Worm (Caenorhabditis elegans) whole organism, L4 larva: ENCODE measurements around the gene F56F11.4.

Experiments used
- F44E2.7 ChIP-seq: fragments of 200-800 bp; sonication (Bioruptor generic); IDR thresholded peaks from 2 replicates; pipeline ENCODE4 v2.1.2; 2022; ENCODE audit warnings: missing genetic modification characterization, missing compliant biosample characterization
- T20F7.1 ChIP-seq: fragments of 200-800 bp; sonication (Bioruptor generic); optimal IDR thresholded peaks from 2 replicates; lab custom pipeline; 2018; ENCODE audit warnings: mild to moderate bottlenecking, missing genetic modification characterization, missing compliant biosample characterization
- Y75B8A.6 ChIP-seq: fragments of 200-800 bp; sonication (Bioruptor generic); IDR thresholded peaks from 2 replicates; pipeline ENCODE4 v1.3.6; 2022; ENCODE audit warnings: missing genetic modification reagents, missing genetic modification characterization, missing compliant biosample characterization
- aha-1 ChIP-seq: fragments of 150-350 bp; peaks from one replicate; lab custom pipeline; 2014; ENCODE audit warnings: missing biosample characterization, missing genetic modification characterization
- ama-1 ChIP-seq: fragments of 150-350 bp; optimal IDR thresholded peaks from 2 replicates; lab custom pipeline; 2014; ENCODE audit warnings: inconsistent platforms, mixed read lengths
- ceh-28 ChIP-seq: fragments of 150-350 bp; optimal IDR thresholded peaks from 2 replicates; lab custom pipeline; 2014; ENCODE audit warnings: missing biosample characterization, missing genetic modification reagents, missing genetic modification characterization
- ceh-32 ChIP-seq: sonication (generic microtip); optimal IDR thresholded peaks from 2 replicates; lab custom pipeline; 2016; ENCODE audit warnings: mild to moderate bottlenecking, missing genetic modification characterization, missing compliant biosample characterization; ENCODE audit not compliant: poor library complexity
- ceh-44 ChIP-seq: fragments of 200-800 bp; sonication (Bioruptor generic); IDR thresholded peaks from 2 replicates; pipeline ENCODE4 v1.3.6; 2022; ENCODE audit warnings: missing genetic modification reagents, missing genetic modification characterization, missing compliant biosample characterization
- ceh-62 ChIP-seq: sonication (generic microtip); optimal IDR thresholded peaks from 2 replicates; lab custom pipeline; 2017; ENCODE audit warnings: missing biosample characterization, missing genetic modification characterization
- ces-1 ChIP-seq: fragments of 150-350 bp; sonication (generic microtip); optimal IDR thresholded peaks from 4 replicates; lab custom pipeline; 2014; ENCODE audit warnings: missing biosample characterization, missing genetic modification reagents, missing genetic modification characterization
- ctbp-1 ChIP-seq: fragments of 200-800 bp; sonication (Bioruptor generic); IDR thresholded peaks from 2 replicates; pipeline ENCODE4 v1.3.6; 2022; ENCODE audit warnings: missing genetic modification reagents, missing genetic modification characterization, missing compliant biosample characterization
- daf-8 ChIP-seq: fragments of 200-800 bp; sonication (Bioruptor generic); IDR thresholded peaks from 2 replicates; pipeline ENCODE4 v1.3.6; 2022; ENCODE audit warnings: missing genetic modification characterization, missing compliant biosample characterization
- dpl-1 ChIP-seq: fragments of 150-350 bp; optimal IDR thresholded peaks from 2 replicates; lab custom pipeline; 2014; ENCODE audit warnings: missing biosample characterization, missing genetic modification reagents, missing genetic modification characterization
- egl-43 ChIP-seq: fragments of 200-800 bp; sonication (Bioruptor generic); IDR thresholded peaks from 2 replicates; pipeline ENCODE4 v1.3.6; 2022; ENCODE audit warnings: missing genetic modification reagents, missing genetic modification characterization, missing compliant biosample characterization
- gei-8 ChIP-seq: fragments of 200-800 bp; sonication (Bioruptor generic); optimal IDR thresholded peaks from 2 replicates; lab custom pipeline; 2018; ENCODE audit warnings: mild to moderate bottlenecking, missing genetic modification characterization, missing compliant biosample characterization
- hif-1 ChIP-seq, 2 experiments: sonication (generic microtip); optimal IDR thresholded peaks; 2 replicates each; lab custom pipeline; 2016 to 2017; ENCODE audit warnings: missing compliant biosample characterization in 2 of 2, missing genetic modification characterization in 2 of 2, missing genetic modification reagents in 2 of 2, missing genotype in 2 of 2, mild to moderate bottlenecking in 1 of 2
- hmg-1.1 ChIP-seq: fragments of 200-800 bp; sonication (Bioruptor generic); IDR thresholded peaks from 2 replicates; pipeline ENCODE4 v1.3.6; 2022; ENCODE audit warnings: missing genetic modification reagents, missing genetic modification characterization, missing compliant biosample characterization
- jun-1 ChIP-seq: fragments of 150-350 bp; optimal IDR thresholded peaks from 2 replicates; lab custom pipeline; 2014; ENCODE audit warnings: missing biosample characterization, missing genetic modification reagents, missing genetic modification characterization
- lim-7 ChIP-seq: fragments of 200-800 bp; sonication (Bioruptor generic); IDR thresholded peaks from 2 replicates; pipeline ENCODE4 v1.3.6; 2022; ENCODE audit warnings: missing genetic modification characterization, missing compliant biosample characterization
- lin-1 ChIP-seq: fragments of 200-800 bp; sonication (Bioruptor generic); IDR thresholded peaks from 2 replicates; pipeline ENCODE4 v1.3.6; 2022; ENCODE audit warnings: missing genetic modification reagents, missing genetic modification characterization, missing compliant biosample characterization
- lin-13 ChIP-seq: fragments of 150-350 bp; optimal IDR thresholded peaks from 2 replicates; lab custom pipeline; 2014; ENCODE audit warnings: missing biosample characterization, missing genetic modification reagents, missing genetic modification characterization
- lin-29 ChIP-seq: fragments of 200-800 bp; sonication (Bioruptor generic); IDR thresholded peaks from 2 replicates; pipeline ENCODE4 v1.3.6; 2022; ENCODE audit warnings: missing genetic modification reagents, missing genetic modification characterization, missing compliant biosample characterization
- lsy-2 ChIP-seq, 2 experiments: fragments of 150-350 bp in 1 of 2; sonication (generic microtip) in 1 of 2; optimal IDR thresholded peaks; 2 replicates each; lab custom pipeline; 2014 to 2017; ENCODE audit warnings: missing biosample characterization in 2 of 2, missing genetic modification characterization in 2 of 2
- mdl-1 ChIP-seq, 2 experiments: fragments of 150-350 bp in 1 of 2; sonication (generic microtip) in 1 of 2; optimal IDR thresholded peaks; 2 replicates each; lab custom pipeline; 2014 to 2017; ENCODE audit warnings: missing biosample characterization in 2 of 2, missing genetic modification characterization in 2 of 2
- mdt-29 ChIP-seq: fragments of 200-800 bp; sonication (Bioruptor generic); IDR thresholded peaks from 2 replicates; pipeline ENCODE4 v1.3.6; 2022; ENCODE audit warnings: missing genetic modification reagents, missing genetic modification characterization, missing compliant biosample characterization
- mes-2 ChIP-seq: sonication (generic microtip); optimal IDR thresholded peaks from 2 replicates; lab custom pipeline; 2016; ENCODE audit warnings: missing genotype, mild to moderate bottlenecking, missing genetic modification characterization, missing compliant biosample characterization; ENCODE audit not compliant: poor library complexity, severe bottlenecking
- nhr-28 ChIP-seq: fragments of 150-350 bp; optimal IDR thresholded peaks from 2 replicates; lab custom pipeline; 2014; ENCODE audit warnings: missing biosample characterization, missing genetic modification characterization
- nhr-6 ChIP-seq: fragments of 150-350 bp; optimal IDR thresholded peaks from 2 replicates; lab custom pipeline; 2014; ENCODE audit warnings: missing biosample characterization, missing genetic modification characterization
- nhr-76 ChIP-seq: fragments of 150-350 bp; optimal IDR thresholded peaks from 2 replicates; lab custom pipeline; 2014; ENCODE audit warnings: missing biosample characterization, missing genetic modification characterization
- php-3 ChIP-seq: fragments of 200-800 bp; sonication (Bioruptor generic); IDR thresholded peaks from 2 replicates; pipeline ENCODE4 v1.3.6; 2022; ENCODE audit warnings: missing genetic modification reagents, missing genetic modification characterization, missing compliant biosample characterization
- saeg-2 ChIP-seq: fragments of 200-800 bp; sonication (Bioruptor generic); IDR thresholded peaks from 2 replicates; pipeline ENCODE4 v1.3.6; 2022; ENCODE audit warnings: missing genetic modification reagents, missing genetic modification characterization, missing compliant biosample characterization
- set-16 ChIP-seq: fragments of 200-800 bp; sonication (Bioruptor generic); IDR thresholded peaks from 2 replicates; pipeline ENCODE4 v1.3.6; 2022; ENCODE audit warnings: missing genetic modification reagents, missing genetic modification characterization, missing compliant biosample characterization
- skn-1 ChIP-seq: fragments of 150-350 bp; optimal IDR thresholded peaks from 2 replicates; lab custom pipeline; 2014; ENCODE audit warnings: missing biosample characterization, missing genetic modification characterization
- snpc-1.2 ChIP-seq: fragments of 200-800 bp; sonication (Bioruptor generic); IDR thresholded peaks from 2 replicates; pipeline ENCODE4 v1.3.6; 2022; ENCODE audit warnings: missing genetic modification reagents, missing genetic modification characterization, missing compliant biosample characterization
- spr-1 ChIP-seq: sonication (generic microtip); optimal IDR thresholded peaks from 2 replicates; lab custom pipeline; 2016; ENCODE audit warnings: mild to moderate bottlenecking, missing genetic modification characterization, missing compliant biosample characterization
- spr-3 ChIP-seq: fragments of 200-800 bp; sonication (Bioruptor generic); optimal IDR thresholded peaks from 2 replicates; lab custom pipeline; 2018; ENCODE audit warnings: mild to moderate bottlenecking, missing genetic modification characterization, missing compliant biosample characterization
- tag-97 ChIP-seq: fragments of 200-800 bp; sonication (Bioruptor generic); IDR thresholded peaks from 2 replicates; pipeline ENCODE4 v1.3.6; 2022; ENCODE audit warnings: missing genetic modification characterization, missing compliant biosample characterization
- unc-39 ChIP-seq: sonication (generic microtip); optimal IDR thresholded peaks from 2 replicates; lab custom pipeline; 2017; ENCODE audit warnings: missing biosample characterization, missing genetic modification characterization
- zfp-2 ChIP-seq: sonication (generic microtip); optimal IDR thresholded peaks from 2 replicates; lab custom pipeline; 2016; ENCODE audit warnings: mild to moderate bottlenecking, missing genetic modification characterization, missing compliant biosample characterization
- zfp-3 ChIP-seq: fragments of 200-800 bp; sonication (Bioruptor generic); conservative IDR thresholded peaks from 2 replicates; pipeline ENCODE4 v1.3.6; 2022; ENCODE audit warnings: missing genetic modification reagents, missing genetic modification characterization, missing compliant biosample characterization

F56F11.4 gene

DNA sequence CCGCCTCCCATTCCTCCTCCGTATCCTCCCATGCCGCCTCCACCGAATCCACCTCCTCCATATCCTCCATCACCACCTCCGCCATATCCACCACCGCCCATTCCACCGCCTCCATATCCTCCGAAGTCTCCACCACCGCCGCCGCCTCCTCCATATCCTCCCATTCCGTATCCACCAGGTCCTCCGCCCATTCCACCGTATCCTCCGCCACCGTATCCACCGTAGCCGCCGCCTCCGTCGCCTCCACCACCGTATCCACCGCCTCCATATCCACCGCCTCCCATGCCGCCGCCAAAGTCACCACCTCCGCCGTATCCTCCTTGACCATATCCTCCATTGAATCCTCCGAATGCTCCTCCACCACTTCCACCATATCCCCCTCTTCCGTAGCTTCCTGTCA, 43.7 kb downstream of the F56F11.4 start:
- TF ChIP-seq saeg-2 (GFP tag; lab: Robert Waterston, UW), result no peak
- no peak for TF ChIP-seq ceh-44 (GFP tag; lab: Robert Waterston, UW)
- TF ChIP-seq skn-1 (tag; lab: Kevin White, UChicago), result no peak
- TF ChIP-seq ctbp-1 (GFP tag; lab: Robert Waterston, UW), result no peak
- TF ChIP-seq nhr-28 (tag; lab: Kevin White, UChicago), result no peak
- peak; percentile 95 for TF ChIP-seq set-16 (GFP tag; lab: Robert Waterston, UW)
- TF ChIP-seq ama-1, result no peak
- no peak for TF ChIP-seq F44E2.7
- 0 out of 2 replicates have a peak, but pooled peaks have one; percentile 41 for TF ChIP-seq egl-43
- no peak for TF ChIP-seq ceh-62 (tag; lab: Kevin White, UChicago)
- TF ChIP-seq, all 104 proteins: peak for 2

DNA sequence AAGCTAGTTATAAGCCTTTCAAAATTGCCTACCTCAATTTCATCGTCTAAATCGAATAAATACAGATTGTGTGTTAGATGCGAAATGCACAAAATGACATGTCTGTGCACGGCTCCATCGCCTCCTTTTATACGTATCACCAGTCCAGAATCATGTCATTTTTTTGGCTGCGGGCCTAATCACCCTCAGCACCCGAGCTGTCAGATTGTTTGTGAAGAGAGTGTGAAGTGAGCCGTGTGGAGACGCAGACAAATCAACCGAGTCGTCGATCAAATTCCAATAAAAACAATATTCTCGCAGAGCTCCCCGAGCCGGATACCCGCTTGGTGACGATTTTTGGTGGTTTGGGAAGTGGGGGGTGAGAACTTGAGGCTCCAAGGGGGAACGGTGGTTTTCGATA, 45.1 kb downstream of the F56F11.4 start, which contains the start of gene idpa-1:
Gene idpa-1, minus strand, starts transcription at position 101 of the 400 bp plus-strand sequence.
- no peak for TF ChIP-seq zfp-3 (GFP tag; lab: Robert Waterston, UW)
- TF ChIP-seq F44E2.7, result 0 out of 2 replicates have a peak, but pooled peaks have one; percentile 25
- TF ChIP-seq php-3 (GFP tag; lab: Robert Waterston, UW), result no peak

DNA sequence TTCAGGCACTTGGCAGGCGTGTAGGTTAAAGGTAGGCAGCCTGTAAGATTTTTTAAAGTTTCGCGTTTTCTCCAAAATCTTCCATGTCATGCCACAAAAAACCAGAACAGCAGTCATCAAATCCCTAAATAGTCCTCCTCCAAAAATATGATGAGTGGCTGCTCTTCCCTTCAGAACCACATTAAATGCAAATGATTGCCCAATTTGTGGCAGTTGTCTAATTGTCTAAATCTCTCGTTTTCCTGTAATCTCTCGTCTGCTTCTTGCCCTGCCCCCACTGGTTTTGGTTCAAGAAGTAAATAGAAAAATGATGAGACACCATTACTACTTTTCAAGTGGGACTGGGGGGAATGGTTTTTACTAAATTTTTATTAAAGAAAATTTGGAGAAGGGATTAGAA, 48.1 kb downstream of the F56F11.4 start:
- TF ChIP-seq aha-1 (tag; lab: Kevin White, UChicago) (peak; percentile 57), hif-1 (tag; optimal IDR thresholded peaks at IDR 0.05; lab: Kevin White, UChicago) (no peak), zfp-2 (tag; lab: Kevin White, UChicago) (no peak)

DNA sequence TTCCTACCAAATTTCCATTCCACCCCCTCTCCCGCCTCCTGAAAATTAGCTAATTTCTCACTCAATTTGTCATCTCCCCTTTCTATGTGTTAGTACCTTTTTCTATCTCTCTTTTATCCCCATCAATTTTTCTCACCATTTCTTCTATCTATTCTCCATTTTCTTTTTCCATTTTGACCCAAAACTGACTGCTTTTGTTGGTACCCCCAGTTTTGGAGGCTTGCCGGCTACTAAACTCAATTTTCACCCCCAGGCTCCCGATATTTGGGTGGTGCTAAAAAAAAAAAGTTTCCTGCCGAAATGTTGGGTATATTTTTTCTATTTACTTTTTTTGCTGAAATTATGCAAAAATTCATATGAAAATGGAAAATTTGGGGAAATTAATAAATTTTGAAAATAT, 51.8 kb downstream of the F56F11.4 start:
- no peak for TF ChIP-seq lin-13 (GFP tag; lab: Kevin White, UChicago)
- no peak for TF ChIP-seq Y75B8A.6 (GFP tag; lab: Robert Waterston, UW)
- no peak for TF ChIP-seq snpc-1.2 (GFP tag; lab: Robert Waterston, UW)
- peak; percentile 15 for TF ChIP-seq aha-1 (tag; lab: Kevin White, UChicago)
- no peak for TF ChIP-seq nhr-76 (tag; lab: Kevin White, UChicago)
- TF ChIP-seq mdl-1 (tag; optimal IDR thresholded peaks at IDR 0.05; lab: Kevin White, UChicago), result no peak
- TF ChIP-seq T20F7.1, result no peak
- TF ChIP-seq hmg-1.1 (GFP tag; lab: Robert Waterston, UW), result no peak
- TF ChIP-seq lin-1 (GFP tag; lab: Robert Waterston, UW), result no peak

DNA sequence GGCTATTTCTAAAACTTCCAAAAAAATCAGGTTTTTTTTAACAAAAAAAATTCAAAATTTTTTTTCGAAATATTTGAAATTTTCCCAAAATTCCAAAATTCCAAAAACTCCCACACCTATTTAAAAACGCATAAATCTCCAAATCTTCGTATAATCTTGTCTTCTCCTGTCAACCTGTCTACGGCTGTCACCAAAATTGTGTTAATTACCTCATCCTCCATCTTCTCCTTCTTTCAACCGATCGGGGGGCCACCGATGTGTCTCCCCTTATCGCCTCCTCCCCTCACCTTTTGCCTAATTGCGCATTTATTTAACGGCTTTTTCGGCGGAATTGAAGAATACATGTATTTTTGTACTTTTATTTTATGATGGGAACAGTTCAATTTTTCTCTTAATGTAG, 52.8 kb downstream of the F56F11.4 start:
- TF ChIP-seq ceh-28 (tag; lab: Kevin White, UChicago), result no peak
- no peak for TF ChIP-seq gei-8
- TF ChIP-seq lin-1 (GFP tag; lab: Robert Waterston, UW), result no peak
- no peak for TF ChIP-seq mes-2 (tag; lab: Kevin White, UChicago)
- TF ChIP-seq spr-3 (GFP tag; lab: Kevin White, UChicago), result no peak
- no peak for TF ChIP-seq set-16 (GFP tag; lab: Robert Waterston, UW)
- no peak for TF ChIP-seq lim-7 (GFP tag; lab: Robert Waterston, UW)
- no peak for TF ChIP-seq hif-1 (tag; optimal IDR thresholded peaks at IDR 0.05; lab: Kevin White, UChicago)
- TF ChIP-seq zfp-3 (GFP tag; lab: Robert Waterston, UW), result no peak
- no peak for TF ChIP-seq nhr-6 (tag; lab: Kevin White, UChicago)
- TF ChIP-seq dpl-1, result no peak

DNA sequence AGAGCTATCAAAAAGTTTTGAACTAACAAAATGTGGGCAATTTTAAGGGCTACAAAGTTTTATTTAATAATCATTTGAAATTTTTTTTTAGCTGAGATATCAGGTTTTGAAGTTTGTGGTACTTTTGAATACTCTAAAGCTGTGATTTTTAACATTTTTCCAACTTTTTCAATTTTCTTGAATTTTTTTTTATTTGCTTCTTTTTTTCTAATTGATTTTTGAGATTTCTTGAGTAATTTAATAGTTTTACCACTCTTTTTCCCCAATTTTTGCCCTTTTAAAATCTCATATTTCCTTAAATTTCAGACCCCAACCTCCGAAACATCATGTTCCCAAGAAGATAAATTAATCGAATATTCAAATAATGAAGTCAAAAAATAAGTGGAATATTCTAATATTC, 54.6 kb downstream of the F56F11.4 start, which contains the start of gene cdh-1:
Gene cdh-1, plus strand, starts transcription at position 301 of the 400 bp plus-strand sequence.
- TF ChIP-seq daf-8 (GFP tag; lab: Robert Waterston, UW) (no peak), spr-1 (tag; lab: Kevin White, UChicago) (no peak), lsy-2 (tag; optimal IDR thresholded peaks at IDR 0.05; lab: Kevin White, UChicago) (no peak), spr-3 (GFP tag; lab: Kevin White, UChicago) (no peak), unc-39 (tag; lab: Kevin White, UChicago) (no peak), saeg-2 (GFP tag; lab: Robert Waterston, UW) (no peak), ceh-32 (tag; lab: Kevin White, UChicago) (no peak), mdt-29 (no peak), Y75B8A.6 (GFP tag; lab: Robert Waterston, UW) (no peak), T20F7.1 (no peak), lin-29 (GFP tag; lab: Robert Waterston, UW) (no peak), ces-1 (no peak), tag-97 (GFP tag; lab: Robert Waterston, UW) (no peak), jun-1 (no peak)
